Fruit fly (Drosophila melanogaster) whole organism, adult: Measurements from ENCODE around the gene Trf5.

Experiments
- CG11617 ChIP-seq: fragments of 200-800 bp; sonication (Bioruptor generic); optimal IDR thresholded peaks from 2 replicates; lab custom pipeline; 2017; ENCODE audit warnings: mild to moderate bottlenecking, missing biosample characterization, missing genetic modification reagents, missing genetic modification characterization
- CG12768 ChIP-seq: fragments of 200-800 bp; sonication (Bioruptor generic); optimal IDR thresholded peaks from 2 replicates; lab custom pipeline; 2017; ENCODE audit warnings: missing biosample characterization, missing genetic modification characterization, mild to moderate bottlenecking, moderate library complexity, missing genetic modification reagents
- CG14711 ChIP-seq: fragments of 200-800 bp; sonication (Bioruptor generic); optimal IDR thresholded peaks from 2 replicates; lab custom pipeline; 2018; ENCODE audit warnings: missing biosample characterization, mild to moderate bottlenecking, missing genetic modification characterization, moderate library complexity
- CG1620 ChIP-seq: fragments of 200-800 bp; sonication (Bioruptor generic); optimal IDR thresholded peaks from 2 replicates; lab custom pipeline; 2016; ENCODE audit warnings: missing biosample characterization, missing genetic modification characterization
- CG33017 ChIP-seq: fragments of 200-800 bp; sonication (Bioruptor generic); optimal IDR thresholded peaks from 2 replicates; lab custom pipeline; 2018; ENCODE audit warnings: missing biosample characterization, mild to moderate bottlenecking, missing genetic modification characterization, moderate library complexity
- CG5204 ChIP-seq: fragments of 200-800 bp; sonication (Bioruptor generic); optimal IDR thresholded peaks from 2 replicates; lab custom pipeline; 2016; ENCODE audit warnings: missing biosample characterization, missing genetic modification characterization
- CG7045 ChIP-seq: fragments of 200-800 bp; sonication (Bioruptor generic); optimal IDR thresholded peaks from 2 replicates; lab custom pipeline; 2017; ENCODE audit warnings: missing biosample characterization, mild to moderate bottlenecking, missing genetic modification characterization
- CG7101 ChIP-seq: fragments of 200-800 bp; sonication (Bioruptor generic); optimal IDR thresholded peaks from 2 replicates; lab custom pipeline; 2018; ENCODE audit warnings: missing biosample characterization, mild to moderate bottlenecking, missing genetic modification characterization, moderate library complexity
- Clk ChIP-seq: fragments of 200-800 bp; sonication (Bioruptor generic); optimal IDR thresholded peaks from 2 replicates; lab custom pipeline; 2017; ENCODE audit warnings: missing biosample characterization, missing genetic modification characterization
- Crg-1 ChIP-seq: fragments of 200-800 bp; sonication (Bioruptor generic); optimal IDR thresholded peaks from 2 replicates; lab custom pipeline; 2016; ENCODE audit warnings: missing biosample characterization, missing genetic modification characterization
- Hr96 ChIP-seq: fragments of 200-800 bp; sonication (Bioruptor generic); optimal IDR thresholded peaks from 2 replicates; lab custom pipeline; 2016; ENCODE audit warnings: missing biosample characterization, missing genetic modification characterization
- Mnt ChIP-seq: fragments of 200-800 bp; sonication (Bioruptor generic); optimal IDR thresholded peaks from 2 replicates; lab custom pipeline; 2016; ENCODE audit warnings: missing biosample characterization, mild to moderate bottlenecking, missing genetic modification characterization
- bab1 ChIP-seq: fragments of 200-800 bp; sonication (Bioruptor generic); optimal IDR thresholded peaks from 3 replicates; lab custom pipeline; 2019; ENCODE audit warnings: missing biosample characterization, mild to moderate bottlenecking, missing genetic modification characterization, moderate library complexity
- cic ChIP-seq: fragments of 200-800 bp; sonication (Bioruptor generic); optimal IDR thresholded peaks from 2 replicates; lab custom pipeline; 2017; ENCODE audit warnings: missing biosample characterization, mild to moderate bottlenecking, missing genetic modification characterization, moderate library complexity
- cnc ChIP-seq, 2 experiments: fragments of >200 bp; optimal IDR thresholded peaks; 2 replicates each; lab custom pipeline; 2017
- kay ChIP-seq: fragments of 200-800 bp; sonication (Bioruptor generic); peaks from one replicate; lab custom pipeline; 2016; ENCODE audit warnings: missing biosample characterization, missing genetic modification characterization, borderline replicate concordance
- ovo ChIP-seq: fragments of 200-800 bp; sonication (Bioruptor generic); optimal IDR thresholded peaks from 2 replicates; lab custom pipeline; 2016; ENCODE audit warnings: missing biosample characterization, missing genetic modification characterization
- pad ChIP-seq: fragments of 200-800 bp; sonication (Bioruptor generic); optimal IDR thresholded peaks from 3 replicates; lab custom pipeline; 2017; ENCODE audit warnings: missing biosample characterization, missing genetic modification characterization, mild to moderate bottlenecking, moderate library complexity, missing genetic modification reagents
- tj ChIP-seq: fragments of 200-800 bp; sonication (Bioruptor generic); optimal IDR thresholded peaks from 3 replicates; lab custom pipeline; 2017; ENCODE audit warnings: missing biosample characterization, mild to moderate bottlenecking, missing genetic modification characterization, moderate library complexity
- toe ChIP-seq: fragments of 200-800 bp; sonication (Bioruptor generic); optimal IDR thresholded peaks from 2 replicates; lab custom pipeline; 2016; ENCODE audit warnings: missing biosample characterization, missing genetic modification characterization

Gene Trf5

DNA sequence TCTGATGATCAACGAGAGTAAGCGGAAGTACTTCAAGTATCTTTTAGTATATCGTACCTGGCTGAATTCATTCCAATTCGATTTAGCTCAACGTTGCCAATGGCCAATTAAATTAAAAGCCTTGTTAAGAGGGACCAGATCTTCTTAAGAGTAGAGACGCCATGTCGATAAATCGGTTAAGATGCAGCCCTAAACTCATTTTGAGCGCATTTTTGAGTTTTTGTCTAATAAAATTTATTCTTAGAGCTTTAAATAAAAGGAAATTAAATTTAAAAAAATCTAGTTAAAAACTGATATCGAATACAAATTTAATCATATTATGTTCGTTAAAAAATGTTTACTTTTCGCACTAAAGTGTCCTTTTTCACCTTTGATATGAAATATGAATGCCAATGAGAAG lies at the start of gene Trf5:
Gene Trf5 (minus strand): TSS at position 101 of the 400 bp plus-strand sequence.
- TF ChIP-seq CG14711 (tag; lab: Kevin White, UChicago) (no peak), tj (GFP tag; lab: Kevin White, UChicago) (no peak), ovo (GFP tag; lab: Kevin White, UChicago) (no peak), toe (GFP tag; lab: Kevin White, UChicago) (no peak), Clk (GFP tag; lab: Kevin White, UChicago) (no peak)

dm6 chr2L:2744852-2745251 lies 48.6 kb upstream of the Trf5 start, which contains the start of the genes CG9961 and Cwc25:
TSS of gene CG9961 (minus strand) at chr2L:2744934.
TSS of gene Cwc25 (plus strand) at chr2L:2745098.
- TF ChIP-seq pad (no peak), cnc (optimal IDR thresholded peaks at IDR 0.05; lab: Kevin White, UChicago) (no peak), Crg-1 (no peak), CG33017 (no peak), CG14711 (tag; lab: Kevin White, UChicago) (peak; percentile 3), Mnt (no peak), bab1 (no peak)

- TF ChIP-seq Crg-1, result no peak
- TF ChIP-seq Hr96 (GFP tag; lab: Kevin White, UChicago), result no peak
- TF ChIP-seq bab1, result peak; percentile 22
- TF ChIP-seq pad, result no peak
- TF ChIP-seq ovo (GFP tag; lab: Kevin White, UChicago), result no peak
- TF ChIP-seq tj (GFP tag; lab: Kevin White, UChicago), result peak; percentile 42
- no peak for TF ChIP-seq toe (GFP tag; lab: Kevin White, UChicago)
- no peak for TF ChIP-seq CG11617
- TF ChIP-seq cnc (optimal IDR thresholded peaks at IDR 0.05; lab: Kevin White, UChicago), result no peak
- no peak for TF ChIP-seq CG1620 (GFP tag; lab: Kevin White, UChicago)
- TF ChIP-seq CG7101 (tag; lab: Kevin White, UChicago), result no peak
- TF ChIP-seq CG12768 (GFP tag; lab: Kevin White, UChicago), result no peak
- TF ChIP-seq kay (GFP tag; lab: Kevin White, UChicago), result no peak
- TF ChIP-seq Clk (GFP tag; lab: Kevin White, UChicago), result no peak
- no peak for TF ChIP-seq CG33017
- peak; percentile 14 for TF ChIP-seq CG14711 (tag; lab: Kevin White, UChicago)
- TF ChIP-seq Mnt, result peak; percentile 6
- TF ChIP-seq CG5204 (GFP tag; lab: Kevin White, UChicago), result no peak
- peak; percentile 42 for TF ChIP-seq cic
- TF ChIP-seq CG7045 (GFP tag; lab: Kevin White, UChicago), result no peak
Observed at dm6 chr2L:2739820-2740230, 43.6 kb upstream of the Trf5 start, which contains the start of gene Hrs. TSS of gene Hrs (plus strand) at chr2L:2739986.

DNA sequence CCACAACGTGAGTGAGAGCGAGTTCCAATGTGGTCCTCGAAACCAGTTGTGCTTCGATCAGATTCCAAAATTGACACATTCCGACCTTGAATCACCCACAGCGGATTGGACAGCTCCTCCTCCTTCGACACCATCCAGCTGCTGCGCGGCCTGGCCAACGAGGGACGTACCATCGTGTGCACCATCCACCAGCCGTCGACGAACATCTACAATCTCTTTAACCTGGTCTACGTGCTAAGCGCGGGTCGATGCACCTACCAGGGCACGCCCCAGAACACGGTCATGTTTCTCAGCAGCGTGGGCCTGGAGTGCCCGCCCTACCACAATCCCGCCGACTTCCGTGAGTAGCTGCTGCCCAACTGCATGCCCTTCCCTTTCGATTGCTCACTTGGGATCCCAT lies 41.3 kb upstream of the Trf5 start:
- TF ChIP-seq CG7045 (GFP tag; lab: Kevin White, UChicago) (no peak), CG33017 (no peak), CG5204 (GFP tag; lab: Kevin White, UChicago) (no peak)

DNA sequence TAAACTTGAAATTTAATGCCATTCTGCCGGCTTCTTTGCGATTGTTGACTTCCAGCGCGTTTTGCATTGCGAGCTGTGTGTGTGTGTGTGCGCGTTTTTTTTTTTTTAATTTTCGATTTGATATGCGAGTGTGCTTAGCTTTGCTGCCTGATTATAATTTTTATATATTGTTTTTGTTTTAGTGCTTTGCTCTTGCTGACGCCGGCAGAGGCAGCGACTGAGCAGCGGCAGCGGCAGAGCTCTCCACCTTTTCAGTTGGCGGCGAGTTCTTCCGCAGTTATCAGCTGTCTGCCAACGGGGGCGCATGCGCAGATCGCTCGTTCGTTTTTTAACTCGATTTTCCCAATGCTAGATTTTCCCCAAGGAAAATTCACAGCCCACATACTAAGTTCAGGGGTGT lies 39.3 kb upstream of the Trf5 start:
- TF ChIP-seq tj (GFP tag; lab: Kevin White, UChicago) (peak; percentile 32), CG5204 (GFP tag; lab: Kevin White, UChicago) (no peak)

- TF ChIP-seq cic (no peak), cnc (optimal IDR thresholded peaks at IDR 0.05; lab: Kevin White, UChicago) (no peak), CG12768 (GFP tag; lab: Kevin White, UChicago) (peak; percentile 0), CG7101 (tag; lab: Kevin White, UChicago) (no peak), CG1620 (GFP tag; lab: Kevin White, UChicago) (peak; percentile 11)
Observed at dm6 chr2L:2734946-2735345, 38.7 kb upstream of the Trf5 start.

- TF ChIP-seq toe (GFP tag; lab: Kevin White, UChicago) (peak; percentile 34), ovo (GFP tag; lab: Kevin White, UChicago) (no peak), CG7045 (GFP tag; lab: Kevin White, UChicago) (peak; percentile 52), tj (GFP tag; lab: Kevin White, UChicago) (peak; percentile 42), CG14711 (tag; lab: Kevin White, UChicago) (peak; percentile 60), cic (no peak), CG12768 (GFP tag; lab: Kevin White, UChicago) (no peak), Crg-1 (peak; percentile 48), kay (GFP tag; lab: Kevin White, UChicago) (peak; percentile 25), pad (peak; percentile 61), CG5204 (GFP tag; lab: Kevin White, UChicago) (no peak), Hr96 (GFP tag; lab: Kevin White, UChicago) (peak; percentile 9), Mnt (no peak), CG1620 (GFP tag; lab: Kevin White, UChicago) (peak; percentile 38), bab1 (peak; percentile 90), CG7101 (tag; lab: Kevin White, UChicago) (peak; percentile 65), CG33017 (no peak), cnc (optimal IDR thresholded peaks at IDR 0.05; lab: Kevin White, UChicago) (no peak), CG11617 (peak; percentile 47), Clk (GFP tag; lab: Kevin White, UChicago) (no peak)
Observed at dm6 chr2L:2734215-2734614, 38.0 kb upstream of the Trf5 start.
